Worm (Caenorhabditis elegans): ENCODE data around the gene C46H3.1.

The C46H3.1 gene

DNA sequence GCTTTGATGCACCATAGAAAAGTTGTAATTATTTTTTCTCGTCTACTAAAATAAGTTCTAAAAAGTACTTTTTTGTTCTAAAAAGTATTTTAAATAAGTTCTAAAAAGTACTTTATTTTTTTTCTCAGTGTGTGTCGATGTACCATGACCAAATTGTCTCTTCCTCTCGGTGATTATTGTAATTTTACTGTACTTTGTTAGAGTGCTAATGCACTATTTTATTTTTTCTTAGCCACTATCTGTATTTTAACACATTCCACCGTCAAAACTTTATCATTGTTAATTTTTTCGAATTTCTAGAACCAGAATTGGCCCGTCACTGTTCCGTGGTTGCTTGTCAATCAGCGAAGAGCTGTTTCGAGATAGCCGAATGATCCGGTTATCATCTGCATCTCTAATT is 29.2 kb upstream of the C46H3.1 start, which contains the start of gene hot-8:
TSS of gene hot-8 (plus strand) at position 301 of the 400 bp plus-strand sequence.
- TF ChIP-seq efl-1 (optimal IDR thresholded peaks at IDR 0.05): no peak
- TF ChIP-seq efl-1 (GFP tag; optimal IDR thresholded peaks at IDR 0.05 in 1 of 2): peak in 1 of 2 experiments; percentile 11
- no peak for TF ChIP-seq unc-62 (GFP tag; optimal IDR thresholded peaks at IDR 0.05)

DNA sequence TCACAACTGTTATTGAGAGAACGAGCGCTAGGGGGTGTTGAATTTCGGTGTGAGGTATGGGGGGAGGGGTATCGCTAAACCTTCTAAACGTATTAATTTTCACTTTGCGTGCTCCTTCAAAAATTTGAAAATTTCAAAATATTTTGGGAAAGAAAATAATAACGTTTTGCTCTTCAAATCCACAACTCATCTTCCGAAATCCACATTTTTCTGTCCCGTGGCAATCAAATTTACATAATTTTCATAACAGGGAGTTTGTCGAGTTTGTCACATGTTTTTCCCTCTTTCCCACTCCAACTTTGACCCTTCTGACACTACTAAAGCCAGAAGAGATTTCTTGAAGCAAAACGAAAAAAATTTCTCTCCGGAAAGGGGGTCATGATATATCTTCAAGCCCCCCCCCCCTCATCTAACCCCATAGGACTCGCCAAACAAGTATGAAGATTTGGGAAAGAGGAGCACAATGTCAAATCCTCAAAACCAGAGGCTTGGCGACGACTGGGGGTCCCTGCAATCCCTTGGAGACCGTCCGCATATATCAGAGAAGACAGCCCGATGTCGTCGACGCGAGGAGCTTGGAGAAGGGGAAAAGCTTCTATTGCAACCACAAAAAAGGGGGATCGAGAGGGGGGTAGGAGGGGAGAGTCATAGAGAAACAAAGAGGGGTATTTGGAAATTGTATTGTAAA is 27.8 kb upstream of the C46H3.1 start:
- no peak for TF ChIP-seq nhr-28 (tag; optimal IDR thresholded peaks at IDR 0.05)
- TF ChIP-seq lin-14 (GFP tag; optimal IDR thresholded peaks at IDR 0.05): peak; percentile 59
- TF ChIP-seq fkh-8 (tag; optimal IDR thresholded peaks at IDR 0.05): no peak

DNA sequence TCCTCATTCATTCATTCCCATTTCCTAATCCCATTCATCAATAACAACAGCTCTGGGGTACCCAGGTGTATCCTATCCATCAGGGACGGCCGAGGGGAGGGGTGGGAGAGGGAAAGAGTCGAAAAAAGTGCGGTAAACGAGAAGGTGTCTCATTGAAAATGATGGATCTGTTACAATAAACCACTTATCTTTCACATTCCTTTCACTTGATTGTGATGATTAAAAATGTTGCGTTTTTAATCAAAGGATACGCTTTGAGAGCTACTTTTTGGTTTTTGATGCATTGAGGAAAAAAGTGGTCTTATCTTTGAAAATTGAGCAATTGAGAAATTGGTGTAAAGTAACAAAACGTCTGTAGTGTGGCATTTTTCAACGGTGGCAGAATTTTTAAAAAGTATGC is 25.9 kb upstream of the C46H3.1 start:
- peak; percentile 22 for TF ChIP-seq rnt-1 (tag; optimal IDR thresholded peaks at IDR 0.05)
- TF ChIP-seq lin-14 (GFP tag; optimal IDR thresholded peaks at IDR 0.05): peak; percentile 26
- TF ChIP-seq lsy-2 (tag; optimal IDR thresholded peaks at IDR 0.05): no peak

DNA sequence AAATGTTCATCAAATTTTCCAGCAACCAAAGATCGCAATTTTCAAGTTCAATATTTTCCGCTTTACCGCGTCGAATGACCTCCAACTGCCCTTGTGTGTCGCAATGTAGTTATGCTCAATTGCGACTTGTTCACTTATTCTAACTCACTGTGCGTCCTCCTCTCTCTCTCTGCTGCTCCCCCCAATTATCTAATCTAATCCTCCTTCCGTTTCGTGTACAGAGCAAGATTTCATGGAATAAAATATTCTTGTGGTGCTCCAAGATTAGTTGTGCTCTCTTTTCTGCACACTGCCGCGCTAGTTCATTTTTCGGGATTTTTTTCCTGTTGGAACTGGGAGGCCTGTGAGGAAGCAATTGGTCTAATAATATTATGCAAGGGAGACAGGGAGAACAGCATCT is 25.2 kb upstream of the C46H3.1 start:
- TF ChIP-seq nhr-20 (tag; optimal IDR thresholded peaks at IDR 0.05) (no peak), C16A3.4 (tag; optimal IDR thresholded peaks at IDR 0.05) (no peak), ama-1 (optimal IDR thresholded peaks at IDR 0.05) (no peak), lin-35 (GFP tag; optimal IDR thresholded peaks at IDR 0.05) (no peak), snu-23 (GFP tag; optimal IDR thresholded peaks at IDR 0.05) (no peak), unc-86 (tag; optimal IDR thresholded peaks at IDR 0.05) (no peak), ets-5 (GFP tag; IDR thresholded peaks at IDR 0.05) (no peak), nhr-47 (tag; optimal IDR thresholded peaks at IDR 0.05) (no peak), mep-1 (tag; optimal IDR thresholded peaks at IDR 0.05) (no peak), lin-15B (tag; optimal IDR thresholded peaks at IDR 0.05) (no peak), F16B12.6 (tag; optimal IDR thresholded peaks at IDR 0.05) (no peak), mdl-1 (tag; optimal IDR thresholded peaks at IDR 0.05) (no peak), ces-1 (GFP tag; optimal IDR thresholded peaks at IDR 0.05) (no peak), hlh-4 (tag; optimal IDR thresholded peaks at IDR 0.05) (no peak), fkh-10 (GFP tag; optimal IDR thresholded peaks at IDR 0.05) (no peak), alr-1 (tag; optimal IDR thresholded peaks at IDR 0.05; ENCODE audit: borderline replicate concordance) (no peak), C04F5.9 (tag; optimal IDR thresholded peaks at IDR 0.05) (no peak)

DNA sequence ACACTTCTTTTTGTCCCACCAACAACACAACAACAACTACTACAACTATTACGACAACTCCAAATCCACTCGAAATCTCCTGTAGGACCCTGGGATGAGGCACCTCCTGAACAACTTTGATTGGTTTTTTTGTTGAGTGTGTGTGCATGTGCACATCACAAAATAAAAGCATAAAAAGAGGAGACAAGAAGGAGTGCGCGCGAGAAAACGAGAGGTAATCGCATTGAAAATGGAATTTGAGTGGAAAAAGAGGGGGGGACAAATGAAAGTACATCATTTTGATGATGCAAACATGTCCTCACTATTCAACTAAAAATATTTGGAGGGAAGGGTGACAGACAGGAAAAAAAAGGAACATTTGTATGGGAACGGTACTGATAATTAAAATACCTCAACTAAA is 23.7 kb upstream of the C46H3.1 start:
- TF ChIP-seq elt-3 (tag; optimal IDR thresholded peaks at IDR 0.05) (no peak), irx-1 (tag; optimal IDR thresholded peaks at IDR 0.05) (no peak), swsn-7 (tag; optimal IDR thresholded peaks at IDR 0.05) (no peak), mdl-1 (tag; optimal IDR thresholded peaks at IDR 0.05) (no peak), vab-15 (tag; optimal IDR thresholded peaks at IDR 0.05) (no peak), ces-1 (GFP tag; optimal IDR thresholded peaks at IDR 0.05) (peak; percentile 10), ets-5 (GFP tag; IDR thresholded peaks at IDR 0.05) (no peak), blmp-1 (tag; optimal IDR thresholded peaks at IDR 0.05) (no peak), nhr-71 (tag; optimal IDR thresholded peaks at IDR 0.05) (no peak), efl-1 (optimal IDR thresholded peaks at IDR 0.05) (no peak), efl-1 (GFP tag; optimal IDR thresholded peaks at IDR 0.05 in 1 of 2) (peak in 1 of 2 experiments; percentile 50), unc-62 (GFP tag; optimal IDR thresholded peaks at IDR 0.05) (no peak), unc-86 (tag; optimal IDR thresholded peaks at IDR 0.05) (no peak), lin-14 (GFP tag; optimal IDR thresholded peaks at IDR 0.05) (peak; percentile 73), tlp-1 (tag; optimal IDR thresholded peaks at IDR 0.05) (no peak), egl-27 (tag; optimal IDR thresholded peaks at IDR 0.05) (no peak), skn-1 (tag; optimal IDR thresholded peaks at IDR 0.05) (no peak), hlh-4 (tag; optimal IDR thresholded peaks at IDR 0.05) (no peak), fkh-10 (GFP tag; optimal IDR thresholded peaks at IDR 0.05) (peak; percentile 69)

Data from whole organism, L1 larva.